Worm (Caenorhabditis elegans) whole organism, L4 larva: Measurements from ENCODE around the gene blos-1.
A peak's percentile ranks its signal among the peaks of the same experiment; 100 is the strongest.

Experiments used
- T20F7.1 ChIP-seq: fragments of 200-800 bp; sonication (Bioruptor generic); optimal IDR thresholded peaks from 2 replicates; lab custom pipeline; 2018; ENCODE audit warnings: mild to moderate bottlenecking, missing genetic modification characterization, missing compliant biosample characterization
- Y48G9A.11 ChIP-seq: fragments of 200-800 bp; sonication (Bioruptor generic); IDR thresholded peaks from 2 replicates; pipeline ENCODE4 v1.3.6; 2022; ENCODE audit warnings: missing genetic modification reagents, missing genetic modification characterization, missing compliant biosample characterization
- Y5F2A.4 ChIP-seq: fragments of 200-800 bp; sonication (Bioruptor generic); optimal IDR thresholded peaks from 2 replicates; lab custom pipeline; 2018; ENCODE audit warnings: mild to moderate bottlenecking, missing genetic modification characterization, missing compliant biosample characterization
- ZK546.5 ChIP-seq, 2 experiments: sonication (generic microtip); optimal IDR thresholded peaks; 2 replicates each; lab custom pipeline; 2017; ENCODE audit warnings: missing biosample characterization in 2 of 2, missing genetic modification characterization in 2 of 2
- aha-1 ChIP-seq: fragments of 150-350 bp; peaks from one replicate; lab custom pipeline; 2014; ENCODE audit warnings: missing biosample characterization, missing genetic modification characterization
- ama-1 ChIP-seq: fragments of 150-350 bp; optimal IDR thresholded peaks from 2 replicates; lab custom pipeline; 2014; ENCODE audit warnings: inconsistent platforms, mixed read lengths
- ceh-62 ChIP-seq: sonication (generic microtip); optimal IDR thresholded peaks from 2 replicates; lab custom pipeline; 2017; ENCODE audit warnings: missing biosample characterization, missing genetic modification characterization
- cey-2 ChIP-seq: sonication (generic microtip); optimal IDR thresholded peaks from 3 replicates; lab custom pipeline; 2017; ENCODE audit warnings: missing genetic modification characterization, mild to moderate bottlenecking, missing compliant biosample characterization, antibody characterized with exemption, borderline replicate concordance; ENCODE audit not compliant: insufficient read depth
- daf-16 ChIP-seq, 3 experiments: sonication (generic microtip); optimal IDR thresholded peaks; 2 replicates each; lab custom pipeline; 2016 to 2017; ENCODE audit warnings: missing genetic modification characterization in 3 of 3, missing genetic modification reagents in 3 of 3, mild to moderate bottlenecking in 2 of 3, missing compliant biosample characterization in 2 of 3, missing biosample characterization in 1 of 3, moderate library complexity in 1 of 3
- dmd-8 ChIP-seq: fragments of 200-800 bp; sonication (Bioruptor generic); IDR thresholded peaks from 2 replicates; pipeline ENCODE4 v1.3.6; 2022; ENCODE audit warnings: missing genetic modification characterization, missing compliant biosample characterization
- dpl-1 ChIP-seq: fragments of 150-350 bp; optimal IDR thresholded peaks from 2 replicates; lab custom pipeline; 2014; ENCODE audit warnings: missing biosample characterization, missing genetic modification reagents, missing genetic modification characterization
- duxl-1 ChIP-seq: sonication (generic microtip); optimal IDR thresholded peaks from 2 replicates; lab custom pipeline; 2016; ENCODE audit warnings: mild to moderate bottlenecking, missing genetic modification characterization, moderate library complexity, missing compliant biosample characterization; ENCODE audit not compliant: poor library complexity
- dve-1 ChIP-seq: sonication (generic microtip); optimal IDR thresholded peaks from 2 replicates; lab custom pipeline; 2017; ENCODE audit warnings: antibody characterized with exemption, mild to moderate bottlenecking, missing genetic modification characterization, missing compliant biosample characterization; ENCODE audit not compliant: insufficient read depth
- egl-27 ChIP-seq: sonication (generic microtip); optimal IDR thresholded peaks from 3 replicates; lab custom pipeline; 2017; ENCODE audit warnings: missing biosample characterization, missing genetic modification reagents, missing genetic modification characterization
- egl-43 ChIP-seq: fragments of 200-800 bp; sonication (Bioruptor generic); IDR thresholded peaks from 2 replicates; pipeline ENCODE4 v1.3.6; 2022; ENCODE audit warnings: missing genetic modification reagents, missing genetic modification characterization, missing compliant biosample characterization
- fkh-10 ChIP-seq: fragments of 150-350 bp; optimal IDR thresholded peaks from 2 replicates; lab custom pipeline; 2014; ENCODE audit warnings: missing biosample characterization, missing genetic modification reagents, missing genetic modification characterization
- gei-8 ChIP-seq: fragments of 200-800 bp; sonication (Bioruptor generic); optimal IDR thresholded peaks from 2 replicates; lab custom pipeline; 2018; ENCODE audit warnings: mild to moderate bottlenecking, missing genetic modification characterization, missing compliant biosample characterization
- hif-1 ChIP-seq, 2 experiments: sonication (generic microtip); optimal IDR thresholded peaks; 2 replicates each; lab custom pipeline; 2016 to 2017; ENCODE audit warnings: missing compliant biosample characterization in 2 of 2, missing genetic modification characterization in 2 of 2, missing genetic modification reagents in 2 of 2, missing genotype in 2 of 2, mild to moderate bottlenecking in 1 of 2
- hlh-11 ChIP-seq: fragments of 200-800 bp; sonication (Bioruptor generic); optimal IDR thresholded peaks from 2 replicates; lab custom pipeline; 2018; ENCODE audit warnings: mild to moderate bottlenecking, missing genetic modification characterization, missing compliant biosample characterization
- hlh-30 ChIP-seq: sonication (generic microtip); optimal IDR thresholded peaks from 2 replicates; lab custom pipeline; 2017; ENCODE audit warnings: antibody characterized with exemption, mild to moderate bottlenecking, missing genetic modification characterization, missing compliant biosample characterization; ENCODE audit not compliant: insufficient read depth
- jun-1 ChIP-seq: fragments of 150-350 bp; optimal IDR thresholded peaks from 2 replicates; lab custom pipeline; 2014; ENCODE audit warnings: missing biosample characterization, missing genetic modification reagents, missing genetic modification characterization
- lin-13 ChIP-seq: fragments of 150-350 bp; optimal IDR thresholded peaks from 2 replicates; lab custom pipeline; 2014; ENCODE audit warnings: missing biosample characterization, missing genetic modification reagents, missing genetic modification characterization
- lir-3 ChIP-seq: sonication (generic microtip); optimal IDR thresholded peaks from 2 replicates; lab custom pipeline; 2016; ENCODE audit warnings: mild to moderate bottlenecking, missing genetic modification characterization, missing compliant biosample characterization
- lsy-2 ChIP-seq, 2 experiments: fragments of 150-350 bp in 1 of 2; sonication (generic microtip) in 1 of 2; optimal IDR thresholded peaks; 2 replicates each; lab custom pipeline; 2014 to 2017; ENCODE audit warnings: missing biosample characterization in 2 of 2, missing genetic modification characterization in 2 of 2
- mdl-1 ChIP-seq, 2 experiments: fragments of 150-350 bp in 1 of 2; sonication (generic microtip) in 1 of 2; optimal IDR thresholded peaks; 2 replicates each; lab custom pipeline; 2014 to 2017; ENCODE audit warnings: missing biosample characterization in 2 of 2, missing genetic modification characterization in 2 of 2
- mep-1 ChIP-seq: fragments of 150-350 bp; sonication (generic microtip); optimal IDR thresholded peaks from 3 replicates; lab custom pipeline; 2014; ENCODE audit warnings: missing biosample characterization, missing genetic modification characterization
- nhr-10 ChIP-seq: fragments of 150-350 bp; optimal IDR thresholded peaks from 2 replicates; lab custom pipeline; 2014; ENCODE audit warnings: missing biosample characterization, missing genetic modification characterization
- nhr-102 ChIP-seq: sonication (generic microtip); optimal IDR thresholded peaks from 2 replicates; lab custom pipeline; 2016; ENCODE audit warnings: mild to moderate bottlenecking, missing genetic modification characterization, moderate library complexity, missing compliant biosample characterization
- nhr-11 ChIP-seq: fragments of 150-350 bp; optimal IDR thresholded peaks from 2 replicates; lab custom pipeline; 2014; ENCODE audit warnings: missing biosample characterization, missing genetic modification characterization
- nhr-25 ChIP-seq: sonication (generic microtip); optimal IDR thresholded peaks from 2 replicates; lab custom pipeline; 2017; ENCODE audit warnings: missing genetic modification characterization, mild to moderate bottlenecking, missing compliant biosample characterization, antibody characterized with exemption, moderate library complexity, borderline replicate concordance; ENCODE audit not compliant: insufficient read depth
- nhr-28 ChIP-seq: fragments of 150-350 bp; optimal IDR thresholded peaks from 2 replicates; lab custom pipeline; 2014; ENCODE audit warnings: missing biosample characterization, missing genetic modification characterization
- nhr-48 ChIP-seq: sonication (generic microtip); optimal IDR thresholded peaks from 2 replicates; lab custom pipeline; 2016; ENCODE audit warnings: mild to moderate bottlenecking, missing genetic modification characterization, missing compliant biosample characterization
- nhr-77 ChIP-seq: fragments of 150-350 bp; optimal IDR thresholded peaks from 2 replicates; lab custom pipeline; 2014; ENCODE audit warnings: missing biosample characterization, missing genetic modification characterization
- pha-4 ChIP-seq, 2 experiments: fragments of 150-350 bp in 1 of 2; fragments of 200-800 bp in 1 of 2; sonication (Bioruptor generic) in 1 of 2; IDR thresholded peaks in 1 of 2; optimal IDR thresholded peaks in 1 of 2; 2 replicates each; pipeline versions ENCODE4 v1.3.6 to Lab custom; 2014 to 2022; ENCODE audit warnings: missing genetic modification characterization in 2 of 2, missing genetic modification reagents in 2 of 2, missing biosample characterization in 1 of 2, missing compliant biosample characterization in 1 of 2
- pqm-1 ChIP-seq: sonication (generic microtip); optimal IDR thresholded peaks from 2 replicates; lab custom pipeline; 2017; ENCODE audit warnings: missing biosample characterization, missing genetic modification characterization
- rbr-2 ChIP-seq: sonication (generic microtip); optimal IDR thresholded peaks from 2 replicates; lab custom pipeline; 2016; ENCODE audit warnings: missing genotype, missing genetic modification characterization, missing compliant biosample characterization
- sdz-12 ChIP-seq: fragments of 200-800 bp; sonication (Bioruptor generic); optimal IDR thresholded peaks from 2 replicates; lab custom pipeline; 2018; ENCODE audit warnings: mild to moderate bottlenecking, missing genetic modification characterization, missing compliant biosample characterization
- spr-1 ChIP-seq: sonication (generic microtip); optimal IDR thresholded peaks from 2 replicates; lab custom pipeline; 2016; ENCODE audit warnings: mild to moderate bottlenecking, missing genetic modification characterization, missing compliant biosample characterization
- tag-97 ChIP-seq: fragments of 200-800 bp; sonication (Bioruptor generic); IDR thresholded peaks from 2 replicates; pipeline ENCODE4 v1.3.6; 2022; ENCODE audit warnings: missing genetic modification characterization, missing compliant biosample characterization
- unc-130 ChIP-seq: sonication (generic microtip); optimal IDR thresholded peaks from 2 replicates; lab custom pipeline; 2016; ENCODE audit warnings: missing genetic modification reagents, missing genetic modification characterization, missing compliant biosample characterization
- unc-39 ChIP-seq: sonication (generic microtip); optimal IDR thresholded peaks from 2 replicates; lab custom pipeline; 2017; ENCODE audit warnings: missing biosample characterization, missing genetic modification characterization
- zag-1 ChIP-seq: fragments of 150-350 bp; optimal IDR thresholded peaks from 2 replicates; lab custom pipeline; 2014; ENCODE audit warnings: missing biosample characterization, missing genetic modification characterization
- zfp-2 ChIP-seq: sonication (generic microtip); optimal IDR thresholded peaks from 2 replicates; lab custom pipeline; 2016; ENCODE audit warnings: mild to moderate bottlenecking, missing genetic modification characterization, missing compliant biosample characterization
- ztf-7 ChIP-seq: fragments of 150-350 bp; optimal IDR thresholded peaks from 2 replicates; lab custom pipeline; 2014; ENCODE audit warnings: missing biosample characterization, missing genetic modification characterization

blos-1 gene

ce11 chrIII:10218587-10218986 lies 6.8 kb upstream of the blos-1 start, which contains the start of the genes rde-4 and cox-14 (continued):
- TF ChIP-seq pha-4 (GFP tag; IDR thresholded peaks at IDR 0.05; lab: Robert Waterston, UW) (no peak), pha-4 (tag; optimal IDR thresholded peaks at IDR 0.05; lab: Kevin White, UChicago) (peak; percentile 57), dve-1 (tag; lab: Kevin White, UChicago) (peak; percentile 78), mdl-1 (tag; optimal IDR thresholded peaks at IDR 0.05; lab: Kevin White, UChicago) (peak in 1 of 2 experiments; percentile 17), nhr-28 (tag; lab: Kevin White, UChicago) (peak; percentile 68), nhr-77 (tag; lab: Kevin White, UChicago) (peak; percentile 66), aha-1 (tag; lab: Kevin White, UChicago) (peak; percentile 64), nhr-102 (tag; lab: Kevin White, UChicago) (peak; percentile 34), egl-43 (GFP tag; lab: Robert Waterston, UW) (no peak)

ce11 chrIII:10216585-10217278 lies 5.0 kb upstream of the blos-1 start, which contains the start of gene cts-1:
Gene cts-1, minus strand, starts transcription at chrIII:10216635.
- TF ChIP-seq unc-39 (tag; lab: Kevin White, UChicago): no peak
- TF ChIP-seq hlh-30 (tag; lab: Kevin White, UChicago): peak; percentile 92
- TF ChIP-seq fkh-10 (GFP tag; lab: Kevin White, UChicago): no peak
- no peak for TF ChIP-seq Y5F2A.4 (GFP tag; lab: Kevin White, UChicago)
- TF ChIP-seq lir-3 (tag; lab: Kevin White, UChicago): no peak
- TF ChIP-seq cey-2 (tag; lab: Kevin White, UChicago): peak; percentile 69
- peak; percentile 69 for TF ChIP-seq nhr-102 (tag; lab: Kevin White, UChicago)
- peak; percentile 74 for TF ChIP-seq nhr-11 (tag; lab: Kevin White, UChicago)
- TF ChIP-seq rbr-2: peak; percentile 70
- TF ChIP-seq zag-1 (tag; lab: Kevin White, UChicago): no peak
- TF ChIP-seq gei-8 (GFP tag; lab: Kevin White, UChicago): no peak
- TF ChIP-seq aha-1 (tag; lab: Kevin White, UChicago): peak; percentile 96
- no peak for TF ChIP-seq Y48G9A.11
- no peak for TF ChIP-seq unc-130
- TF ChIP-seq mdl-1 (tag; optimal IDR thresholded peaks at IDR 0.05; lab: Kevin White, UChicago): peak in 1 of 2 experiments; percentile 94
- TF ChIP-seq nhr-10: peak; percentile 68
- no peak for TF ChIP-seq dmd-8 (GFP tag; lab: Robert Waterston, UW)
- TF ChIP-seq ama-1: peak; percentile 68
- no peak for TF ChIP-seq zfp-2 (tag; lab: Kevin White, UChicago)
- peak; percentile 10 for TF ChIP-seq jun-1 (tag; lab: Kevin White, UChicago)
- peak; percentile 81 for TF ChIP-seq nhr-48 (tag; lab: Kevin White, UChicago)
- TF ChIP-seq egl-27 (tag; lab: Kevin White, UChicago): no peak
- peak in 1 of 2 experiments; percentile 46 for TF ChIP-seq daf-16 (GFP tag; optimal IDR thresholded peaks at IDR 0.05; lab: Kevin White, UChicago)
- peak; percentile 98 for TF ChIP-seq daf-16 (tag; optimal IDR thresholded peaks at IDR 0.05; lab: Kevin White, UChicago)
- TF ChIP-seq ztf-7: peak; percentile 34
- TF ChIP-seq lin-13: peak; percentile 37
- no peak for TF ChIP-seq sdz-12 (GFP tag; lab: Kevin White, UChicago)
- peak; percentile 97 for TF ChIP-seq nhr-28 (tag; lab: Kevin White, UChicago)
- peak; percentile 89 for TF ChIP-seq mep-1 (tag; lab: Kevin White, UChicago)
- no peak for TF ChIP-seq egl-43 (GFP tag; lab: Robert Waterston, UW)
- no peak for TF ChIP-seq ceh-62
- no peak for TF ChIP-seq tag-97
- TF ChIP-seq hlh-11 (tag; lab: Kevin White, UChicago): peak; percentile 93
- TF ChIP-seq ZK546.5 (tag; optimal IDR thresholded peaks at IDR 0.05; lab: Kevin White, UChicago): no peak
- TF ChIP-seq dpl-1: peak; percentile 61
- TF ChIP-seq pha-4 (GFP tag; IDR thresholded peaks at IDR 0.05; lab: Robert Waterston, UW): no peak
- peak; percentile 57 for TF ChIP-seq pha-4 (tag; optimal IDR thresholded peaks at IDR 0.05; lab: Kevin White, UChicago)
- peak in 1 of 2 experiments; percentile 68 for TF ChIP-seq hif-1 (tag; optimal IDR thresholded peaks at IDR 0.05; lab: Kevin White, UChicago)
- TF ChIP-seq T20F7.1 (GFP tag; lab: Kevin White, UChicago): no peak
- TF ChIP-seq spr-1 (tag; lab: Kevin White, UChicago): peak; percentile 38
- TF ChIP-seq lsy-2 (tag; optimal IDR thresholded peaks at IDR 0.05; lab: Kevin White, UChicago): peak; percentile 72 to 92
- TF ChIP-seq pqm-1: peak; percentile 67
- peak; percentile 86 for TF ChIP-seq nhr-77 (tag; lab: Kevin White, UChicago)
- TF ChIP-seq duxl-1: peak; percentile 66
- TF ChIP-seq nhr-25 (tag; lab: Kevin White, UChicago): peak; percentile 50
